Fruit fly (Drosophila melanogaster): Measurements from ENCODE around the gene nau.

Gene nau

dm6 chr3R:23669401-23670216, 48.5 kb downstream of the nau start, which contains the start of gene CG31145 (continued):
- TF ChIP-seq CG12744 (GFP tag; optimal IDR thresholded peaks at IDR 0.05) (peak; percentile 99), CG4617 (GFP tag; optimal IDR thresholded peaks at IDR 0.05; ENCODE audit: borderline replicate concordance) (peak; percentile 99), ranshi (GFP tag; IDR thresholded peaks at IDR 0.05) (peak; percentile 99), Hsf (GFP tag; optimal IDR thresholded peaks at IDR 0.05) (peak; percentile 100), NfI (GFP tag; optimal IDR thresholded peaks at IDR 0.05) (peak; percentile 99), Dref (GFP tag; IDR thresholded peaks at IDR 0.05) (no peak), CG34224 (GFP tag; IDR thresholded peaks at IDR 0.05; ENCODE audit: partially characterized antibody) (peak; percentile 34; the same call in 2 of the 3 replicates), zf30C (GFP tag; optimal IDR thresholded peaks at IDR 0.05) (peak; percentile 95), CG14965 (GFP tag; optimal IDR thresholded peaks at IDR 0.05; ENCODE audit: borderline replicate concordance) (peak; percentile 92), lab (GFP tag; optimal IDR thresholded peaks at IDR 0.05) (peak; percentile 100), H2.0 (GFP tag; IDR thresholded peaks at IDR 0.05) (peak; percentile 99), wek (GFP tag; optimal IDR thresholded peaks at IDR 0.05) (peak; percentile 93), Spps (tag; optimal IDR thresholded peaks at IDR 0.05) (peak; percentile 97), nmo (GFP tag; optimal IDR thresholded peaks at IDR 0.05) (peak; percentile 100), vvl (GFP tag; IDR thresholded peaks at IDR 0.05) (peak; percentile 99), CG15011 (GFP tag; optimal IDR thresholded peaks at IDR 0.05) (peak; percentile 100), seq (GFP tag; IDR thresholded peaks at IDR 0.05) (peak; percentile 99), gsb-n (tag; optimal IDR thresholded peaks at IDR 0.05) (peak; percentile 98), Dll (GFP tag; IDR thresholded peaks at IDR 0.05; ENCODE audit: partially characterized antibody) (no peak), Taf1 (GFP tag; IDR thresholded peaks at IDR 0.05) (peak; percentile 97), ERR (GFP tag; optimal IDR thresholded peaks at IDR 0.05) (peak; percentile 99), ara (GFP tag; IDR thresholded peaks at IDR 0.05) (peak; percentile 98), stc (GFP tag; IDR thresholded peaks at IDR 0.05) (peak; percentile 99), Drgx (GFP tag; IDR thresholded peaks at IDR 0.05) (peak; percentile 99), CG10565 (GFP tag; optimal IDR thresholded peaks at IDR 0.05) (peak; percentile 99), CG16779 (GFP tag; IDR thresholded peaks at IDR 0.05) (peak; percentile 96), CG17912 (GFP tag; optimal IDR thresholded peaks at IDR 0.05) (peak; percentile 88), CG10654 (GFP tag; optimal IDR thresholded peaks at IDR 0.05) (peak; percentile 99), Ets65A (GFP tag) (peak; percentile 100), CG2678 (tag; optimal IDR thresholded peaks at IDR 0.05) (peak; percentile 100), CG31441 (GFP tag; IDR thresholded peaks at IDR 0.05) (peak; percentile 100), CG1647 (GFP tag; optimal IDR thresholded peaks at IDR 0.05) (peak; percentile 99), Bteb2 (GFP tag; optimal IDR thresholded peaks at IDR 0.05) (peak; percentile 100), ro (GFP tag; IDR thresholded peaks at IDR 0.05) (peak; percentile 97), pb (GFP tag; optimal IDR thresholded peaks at IDR 0.05) (peak; percentile 99), GATAe (GFP tag; conservative IDR thresholded peaks at IDR 0.05) (peak; percentile 99), cwo (GFP tag; optimal IDR thresholded peaks at IDR 0.05) (peak; percentile 99), CG9797 (GFP tag; optimal IDR thresholded peaks at IDR 0.05) (peak; percentile 73), scrt (GFP tag; optimal IDR thresholded peaks at IDR 0.05) (peak; percentile 99), Dip3 (GFP tag; optimal IDR thresholded peaks at IDR 0.05) (peak; percentile 99), CG6854 (GFP tag; optimal IDR thresholded peaks at IDR 0.05) (peak; percentile 99), sim (GFP tag; IDR thresholded peaks at IDR 0.05) (peak; percentile 96), CG2120 (GFP tag; optimal IDR thresholded peaks at IDR 0.05) (peak; percentile 100), CG9215 (GFP tag; IDR thresholded peaks at IDR 0.05) (peak; percentile 99), emc (GFP tag; optimal IDR thresholded peaks at IDR 0.05) (peak; percentile 99), slou (GFP tag; optimal IDR thresholded peaks at IDR 0.05) (peak; percentile 99), CG10209 (GFP tag; optimal IDR thresholded peaks at IDR 0.05) (peak; percentile 100), p53 (GFP tag; optimal IDR thresholded peaks at IDR 0.05) (peak; percentile 98), CG6272 (GFP tag; IDR thresholded peaks at IDR 0.05) (peak; percentile 98), rib (GFP tag; IDR thresholded peaks at IDR 0.05) (peak; percentile 97)
